Fruit fly (Drosophila melanogaster) whole organism: ENCODE measurements around the gene CG4098.

Experiments
- CG8478 ChIP-seq: fragments of >200 bp; optimal IDR thresholded peaks from 2 replicates; lab custom pipeline; 2018; ENCODE audit warnings: inconsistent platforms
- psq ChIP-seq: fragments of >200 bp; optimal IDR thresholded peaks from 2 replicates; lab custom pipeline; 2017

dm6 chr3L:16641094-16641493, 31.9 kb upstream of the CG4098 start:
- no peak for TF ChIP-seq CG8478 (lab: Kevin White, UChicago)
- no peak for TF ChIP-seq psq (lab: Kevin White, UChicago)
